Worm (Caenorhabditis elegans) whole organism, mixed stage, embryonic: ENCODE measurements around the gene C16C8.21.

ENCODE experiments used
- ceh-39 ChIP-seq: fragments of 150-350 bp; optimal IDR thresholded peaks from 2 replicates; lab custom pipeline; 2014; ENCODE audit warnings: missing biosample characterization, missing genetic modification characterization
- ces-1 ChIP-seq: fragments of 150-350 bp; optimal IDR thresholded peaks from 2 replicates; lab custom pipeline; 2014; ENCODE audit warnings: missing biosample characterization, missing genetic modification reagents, missing genetic modification characterization
- elt-1 ChIP-seq: sonication (generic microtip); optimal IDR thresholded peaks from 2 replicates; lab custom pipeline; 2017; ENCODE audit warnings: missing genetic modification characterization, mild to moderate bottlenecking, missing compliant biosample characterization, antibody characterized with exemption, moderate library complexity, borderline replicate concordance; ENCODE audit not compliant: insufficient read depth
- hlh-1 ChIP-seq: fragments of 150-350 bp; optimal IDR thresholded peaks from 2 replicates; lab custom pipeline; 2014; ENCODE audit warnings: missing biosample characterization, missing genetic modification reagents, missing genetic modification characterization
- lsy-2 ChIP-seq: fragments of 150-350 bp; optimal IDR thresholded peaks from 2 replicates; lab custom pipeline; 2014; ENCODE audit warnings: missing biosample characterization, missing genetic modification characterization
- nhr-237 ChIP-seq: fragments of 150-350 bp; optimal IDR thresholded peaks from 2 replicates; lab custom pipeline; 2014; ENCODE audit warnings: missing biosample characterization, missing genetic modification characterization
- nhr-28 ChIP-seq: fragments of 150-350 bp; optimal IDR thresholded peaks from 2 replicates; lab custom pipeline; 2014; ENCODE audit warnings: missing biosample characterization, missing genetic modification characterization
- nhr-76 ChIP-seq: sonication (generic microtip); optimal IDR thresholded peaks from 2 replicates; lab custom pipeline; 2017; ENCODE audit warnings: missing biosample characterization, missing genetic modification characterization
- snpc-4 ChIP-seq: fragments of 150-350 bp; optimal IDR thresholded peaks from 2 replicates; lab custom pipeline; 2014; ENCODE audit warnings: missing biosample characterization, missing genetic modification characterization
- unc-39 ChIP-seq: fragments of 150-350 bp; optimal IDR thresholded peaks from 2 replicates; lab custom pipeline; 2014; ENCODE audit warnings: missing biosample characterization, missing genetic modification characterization
- ztf-11 ChIP-seq: fragments of 150-350 bp; optimal IDR thresholded peaks from 2 replicates; lab custom pipeline; 2014; ENCODE audit warnings: missing biosample characterization, missing genetic modification characterization

DNA sequence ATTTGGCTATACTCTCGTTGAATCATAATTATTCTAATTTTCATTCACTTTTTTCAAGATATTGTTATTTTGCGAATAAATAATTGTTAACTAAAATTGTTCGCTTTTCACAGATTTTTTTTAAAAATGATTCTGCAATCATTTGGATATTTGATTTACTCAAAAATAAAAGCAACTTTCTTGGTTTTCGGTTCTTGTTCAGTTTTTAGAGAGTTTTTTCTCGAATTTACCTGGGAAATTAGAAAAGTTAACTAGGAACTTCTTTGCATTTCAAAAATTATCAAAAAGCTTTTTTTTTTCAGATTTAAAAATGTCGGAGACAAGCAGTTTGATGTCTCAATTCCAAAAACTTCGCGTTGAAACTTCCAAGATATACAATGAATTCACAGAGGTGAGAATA, 1.4 kb upstream of the C16C8.21 start, which contains the start of the genes C16C8.20 and gldi-6:
- TF ChIP-seq unc-39 (no peak), ztf-11 (no peak), lsy-2 (tag; lab: Kevin White, UChicago) (no peak), nhr-28 (tag; lab: Kevin White, UChicago) (no peak), ceh-39 (tag; lab: Kevin White, UChicago) (no peak), snpc-4 (tag; lab: Kevin White, UChicago) (no peak), nhr-237 (tag; lab: Kevin White, UChicago) (no peak), hlh-1 (tag; lab: Kevin White, UChicago) (no peak), ces-1 (GFP tag; lab: Kevin White, UChicago) (no peak), nhr-76 (tag; lab: Kevin White, UChicago) (no peak), elt-1 (tag; lab: Kevin White, UChicago) (no peak)
